Worm (Caenorhabditis elegans) whole organism, young adult: Measurements from ENCODE around the gene K04C2.5.

Experiments
- B0035.1 ChIP-seq: sonication (generic microtip); optimal IDR thresholded peaks from 2 replicates; lab custom pipeline; 2016; ENCODE audit warnings: missing genetic modification characterization, mild to moderate bottlenecking, missing compliant biosample characterization, missing genotype, missing genetic modification reagents
- C06A6.2 ChIP-seq: fragments of 200-800 bp; sonication (Bioruptor generic); conservative IDR thresholded peaks from 2 replicates; pipeline ENCODE4 v1.3.6; 2022; ENCODE audit warnings: missing genetic modification characterization, missing compliant biosample characterization
- D2030.7 ChIP-seq: fragments of 200-800 bp; sonication (Bioruptor generic); IDR thresholded peaks from 2 replicates; pipeline ENCODE4 v1.3.6; 2022; ENCODE audit warnings: missing genetic modification reagents, missing genetic modification characterization, missing compliant biosample characterization
- F22D6.2 ChIP-seq: sonication (generic microtip); optimal IDR thresholded peaks from 2 replicates; lab custom pipeline; 2016; ENCODE audit warnings: mild to moderate bottlenecking, missing genetic modification characterization, missing compliant biosample characterization
- F33H1.4 ChIP-seq: fragments of 200-800 bp; sonication (Bioruptor generic); IDR thresholded peaks from 2 replicates; pipeline ENCODE4 v1.3.6; 2022; ENCODE audit warnings: missing genetic modification reagents, missing genetic modification characterization, missing compliant biosample characterization
- F49E8.2 ChIP-seq: sonication (generic microtip); optimal IDR thresholded peaks from 3 replicates; lab custom pipeline; 2017; ENCODE audit warnings: missing genetic modification characterization, mild to moderate bottlenecking, missing compliant biosample characterization, antibody characterized with exemption, moderate library complexity; ENCODE audit not compliant: insufficient read depth
- F57C9.4 ChIP-seq: sonication (generic microtip); optimal IDR thresholded peaks from 2 replicates; lab custom pipeline; 2017; ENCODE audit warnings: mild to moderate bottlenecking, missing genetic modification characterization, missing compliant biosample characterization
- K11D2.4 ChIP-seq: fragments of 200-800 bp; sonication (Bioruptor generic); IDR thresholded peaks from 2 replicates; pipeline ENCODE4 v1.3.6; 2022; ENCODE audit warnings: missing genetic modification reagents, missing genetic modification characterization, missing compliant biosample characterization
- K12H6.12 ChIP-seq: fragments of 200-800 bp; sonication (Bioruptor generic); optimal IDR thresholded peaks from 2 replicates; lab custom pipeline; 2018; ENCODE audit warnings: mild to moderate bottlenecking, missing genetic modification characterization, missing compliant biosample characterization
- T26A5.8 ChIP-seq: sonication (generic microtip); optimal IDR thresholded peaks from 2 replicates; lab custom pipeline; 2016; ENCODE audit warnings: missing genetic modification characterization, missing compliant biosample characterization
- Y53G8AR.9 ChIP-seq: fragments of 200-800 bp; sonication (Bioruptor generic); conservative IDR thresholded peaks from 2 replicates; pipeline ENCODE4 v1.3.6; 2022; ENCODE audit warnings: missing genetic modification reagents, missing genetic modification characterization, missing compliant biosample characterization
- Y95B8A.8 ChIP-seq: fragments of 200-800 bp; sonication (Bioruptor generic); IDR thresholded peaks from 2 replicates; pipeline ENCODE4 v1.3.6; 2022; ENCODE audit warnings: missing genetic modification reagents, missing genetic modification characterization, missing compliant biosample characterization
- akir-1 ChIP-seq: fragments of 200-800 bp; sonication (Bioruptor generic); optimal IDR thresholded peaks from 2 replicates; lab custom pipeline; 2018; ENCODE audit warnings: mild to moderate bottlenecking, missing genetic modification characterization, moderate library complexity, missing compliant biosample characterization
- ama-1 ChIP-seq, 3 experiments: fragments of 150-350 bp in 1 of 3; sonication (generic microtip) in 2 of 3; optimal IDR thresholded peaks; 2 replicates each; lab custom pipeline; 2014 to 2018; ENCODE audit warnings: missing biosample characterization in 2 of 3, missing genetic modification characterization in 2 of 3, missing genetic modification reagents in 2 of 3
- attf-5 ChIP-seq: fragments of 200-800 bp; sonication (Bioruptor generic); optimal IDR thresholded peaks from 2 replicates; lab custom pipeline; 2018; ENCODE audit warnings: mild to moderate bottlenecking, missing genetic modification characterization, missing compliant biosample characterization
- cebp-2 ChIP-seq: fragments of 200-800 bp; sonication (Bioruptor generic); IDR thresholded peaks from 2 replicates; pipeline ENCODE4 v1.3.6; 2022; ENCODE audit warnings: missing genetic modification characterization, missing compliant biosample characterization
- ceh-100 ChIP-seq: fragments of 200-800 bp; sonication (Bioruptor generic); IDR thresholded peaks from 2 replicates; pipeline ENCODE4 v1.3.6; 2022; ENCODE audit warnings: missing genetic modification reagents, missing genetic modification characterization, missing compliant biosample characterization
- ceh-27 ChIP-seq: fragments of 200-800 bp; sonication (Bioruptor generic); optimal IDR thresholded peaks from 2 replicates; lab custom pipeline; 2018; ENCODE audit warnings: mild to moderate bottlenecking, missing genetic modification characterization, moderate library complexity, missing compliant biosample characterization
- ceh-79 ChIP-seq: sonication (generic microtip); optimal IDR thresholded peaks from 2 replicates; lab custom pipeline; 2017; ENCODE audit warnings: mild to moderate bottlenecking, missing genetic modification characterization, missing compliant biosample characterization
- die-1 ChIP-seq: sonication (generic microtip); optimal IDR thresholded peaks from 2 replicates; lab custom pipeline; 2016; ENCODE audit warnings: missing genotype, mild to moderate bottlenecking, missing genetic modification characterization, missing compliant biosample characterization
- egl-18 ChIP-seq: fragments of 200-800 bp; sonication (Bioruptor generic); IDR thresholded peaks from 2 replicates; pipeline ENCODE4 v1.3.6; 2022; ENCODE audit warnings: missing genetic modification reagents, missing genetic modification characterization, missing compliant biosample characterization
- ets-4 ChIP-seq: fragments of 200-800 bp; sonication (Bioruptor generic); optimal IDR thresholded peaks from 2 replicates; lab custom pipeline; 2018; ENCODE audit warnings: mild to moderate bottlenecking, missing genetic modification characterization, missing compliant biosample characterization
- let-607 ChIP-seq, 2 experiments: fragments of 200-800 bp in 1 of 2; sonication (Bioruptor generic) in 1 of 2; sonication (generic microtip) in 1 of 2; optimal IDR thresholded peaks; 2 replicates each; lab custom pipeline; 2016 to 2018; ENCODE audit warnings: mild to moderate bottlenecking in 2 of 2, missing compliant biosample characterization in 2 of 2, missing genetic modification characterization in 2 of 2, moderate library complexity in 2 of 2, missing genotype in 1 of 2
- lin-26 ChIP-seq: fragments of 200-800 bp; sonication (Bioruptor generic); IDR thresholded peaks from 2 replicates; pipeline ENCODE4 v1.3.6; 2022; ENCODE audit warnings: missing genetic modification reagents, missing genetic modification characterization, missing compliant biosample characterization
- lin-35 ChIP-seq, 3 experiments: fragments of 150-350 bp in 2 of 3; sonication (generic microtip) in 1 of 3; optimal IDR thresholded peaks; 2 replicates each; lab custom pipeline; 2014 to 2018; ENCODE audit warnings: missing biosample characterization in 3 of 3, missing genetic modification characterization in 3 of 3, missing genetic modification reagents in 3 of 3
- lin-54 ChIP-seq: fragments of 200-800 bp; sonication (Bioruptor generic); optimal IDR thresholded peaks from 2 replicates; lab custom pipeline; 2018; ENCODE audit warnings: mild to moderate bottlenecking, missing genetic modification characterization, missing compliant biosample characterization
- lir-1 ChIP-seq: fragments of 200-800 bp; sonication (Bioruptor generic); conservative IDR thresholded peaks from 2 replicates; pipeline ENCODE4 v1.3.6; 2022; ENCODE audit warnings: missing genetic modification reagents, missing genetic modification characterization, missing compliant biosample characterization
- madf-8 ChIP-seq: fragments of 200-800 bp; sonication (Bioruptor generic); conservative IDR thresholded peaks from 2 replicates; pipeline ENCODE4 v1.3.6; 2022; ENCODE audit warnings: missing genetic modification reagents, missing genetic modification characterization, missing compliant biosample characterization
- mel-28 ChIP-seq: sonication (generic microtip); optimal IDR thresholded peaks from 2 replicates; lab custom pipeline; 2016; ENCODE audit warnings: borderline replicate concordance, mild to moderate bottlenecking, missing genetic modification characterization, missing compliant biosample characterization
- nfya-2 ChIP-seq: fragments of 200-800 bp; sonication (Bioruptor generic); IDR thresholded peaks from 2 replicates; pipeline ENCODE4 v1.3.6; 2022; ENCODE audit warnings: missing genetic modification reagents, missing genetic modification characterization, missing compliant biosample characterization
- nfyb-1 ChIP-seq: fragments of 200-800 bp; sonication (Bioruptor generic); IDR thresholded peaks from 2 replicates; pipeline ENCODE4 v1.3.6; 2022; ENCODE audit warnings: missing genetic modification reagents, missing genetic modification characterization, missing compliant biosample characterization
- rec-8 ChIP-seq, 2 experiments: sonication (generic microtip); optimal IDR thresholded peaks; 2 replicates each; lab custom pipeline; 2016; ENCODE audit warnings: mild to moderate bottlenecking in 2 of 2, missing genetic modification characterization in 2 of 2, missing genetic modification reagents in 2 of 2, missing genotype in 2 of 2, missing biosample characterization in 1 of 2, missing compliant biosample characterization in 1 of 2, moderate library complexity in 1 of 2
- sdz-38 ChIP-seq: sonication (generic microtip); optimal IDR thresholded peaks from 2 replicates; lab custom pipeline; 2016; ENCODE audit warnings: missing genotype, missing genetic modification characterization, missing compliant biosample characterization
- sptf-2 ChIP-seq: fragments of 200-800 bp; sonication (Bioruptor generic); optimal IDR thresholded peaks from 2 replicates; lab custom pipeline; 2018; ENCODE audit warnings: mild to moderate bottlenecking, missing genetic modification characterization, missing compliant biosample characterization
- tlf-1 ChIP-seq: fragments of 200-800 bp; sonication (Bioruptor generic); optimal IDR thresholded peaks from 2 replicates; lab custom pipeline; 2018; ENCODE audit warnings: mild to moderate bottlenecking, missing genetic modification characterization, missing compliant biosample characterization
- unc-130 ChIP-seq: sonication (generic microtip); optimal IDR thresholded peaks from 2 replicates; lab custom pipeline; 2016; ENCODE audit warnings: missing genetic modification reagents, missing genetic modification characterization, missing compliant biosample characterization

Gene K04C2.5

DNA sequence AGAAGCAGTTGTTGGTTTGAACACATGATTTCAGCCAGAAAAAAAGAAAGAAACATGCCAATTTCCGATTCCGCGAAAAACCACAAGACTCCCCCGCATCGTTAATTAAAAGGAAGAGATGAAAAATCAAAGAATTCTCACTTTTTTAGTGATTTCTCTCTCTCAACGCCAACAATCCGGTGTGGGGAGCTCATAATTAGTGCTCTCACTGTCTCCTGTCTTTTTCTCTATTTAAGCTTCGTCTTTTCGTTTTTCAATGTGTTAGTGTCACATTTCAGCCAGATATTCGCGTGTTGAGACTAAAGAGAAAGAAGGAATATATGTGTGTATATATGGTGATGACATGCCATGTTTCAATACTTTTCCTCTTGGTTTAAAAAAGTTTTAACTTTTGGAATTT lies 17.7 kb downstream of the K04C2.5 start:
- TF ChIP-seq tlf-1 (GFP tag; lab: Kevin White, UChicago) = peak; percentile 23
- no peak for TF ChIP-seq C06A6.2
- peak; percentile 51; the same call in 1 of the 2 replicates for TF ChIP-seq K11D2.4 (GFP tag; lab: Robert Waterston, UW)
- TF ChIP-seq lin-35 (GFP tag; optimal IDR thresholded peaks at IDR 0.05; lab: Kevin White, UChicago) = peak in 1 of 3 experiments; percentile 10
- TF ChIP-seq ama-1 (optimal IDR thresholded peaks at IDR 0.05; lab: Kevin White, UChicago) = peak; percentile 46
- no peak for TF ChIP-seq ama-1 (GFP tag; optimal IDR thresholded peaks at IDR 0.05; lab: Kevin White, UChicago)

DNA sequence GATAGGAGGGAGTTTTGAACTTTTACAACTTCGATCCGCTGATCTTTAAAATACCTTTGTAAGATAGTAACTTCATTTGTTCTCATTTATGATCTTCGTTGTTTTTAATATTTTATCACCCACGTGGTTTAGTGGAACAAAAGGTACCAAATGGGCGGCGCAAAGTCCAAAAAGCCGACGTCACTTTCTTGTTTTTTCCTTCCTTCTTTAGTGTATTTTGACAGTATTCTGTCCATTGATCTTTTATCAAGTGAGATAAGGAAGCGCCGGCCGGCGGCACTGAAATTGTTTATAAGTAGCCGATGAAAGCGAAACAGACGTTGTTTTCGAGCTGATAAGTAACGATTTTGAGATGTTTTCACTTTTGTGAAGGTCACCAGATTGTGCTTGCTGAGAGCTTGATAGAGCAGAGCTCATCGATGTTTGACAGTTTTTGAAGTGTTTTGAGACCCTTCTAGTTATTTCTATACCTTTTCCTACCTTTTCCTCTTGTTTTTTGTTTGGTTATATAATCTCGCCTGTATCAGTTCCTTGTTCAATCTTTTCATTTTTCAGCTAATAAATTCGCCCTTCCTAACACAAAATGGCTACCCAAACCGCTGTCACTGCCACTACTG lies 18.8 kb downstream of the K04C2.5 start, which contains the start of gene K04C2.3:
K04C2.3 (plus strand) TSS at position 556 of the 617 bp plus-strand sequence.
- TF ChIP-seq K11D2.4 (GFP tag; lab: Robert Waterston, UW) (peak; percentile 30; the same call in 1 of the 2 replicates), die-1 (tag; lab: Kevin White, UChicago) (no peak)

DNA sequence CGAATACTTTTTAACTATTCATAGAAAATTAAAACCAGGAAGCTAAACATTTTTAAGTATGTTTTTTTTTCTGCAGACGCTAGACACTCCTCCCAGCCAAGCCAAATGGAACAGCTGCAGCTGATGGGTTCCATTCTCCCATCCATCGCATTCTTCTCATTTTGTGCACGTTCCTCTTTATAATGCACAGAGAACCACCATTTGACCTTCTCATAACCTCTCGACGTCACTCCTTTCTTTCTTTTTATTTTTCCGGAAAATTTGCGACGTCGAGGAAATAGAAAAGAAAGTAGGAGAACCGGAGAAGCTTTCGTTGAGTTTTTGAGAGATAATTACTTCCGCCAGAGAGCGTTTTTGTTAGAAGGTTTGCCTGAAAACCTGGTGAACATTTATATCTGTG lies 19.8 kb downstream of the K04C2.5 start:
- no peak for TF ChIP-seq F33H1.4 (GFP tag; lab: Robert Waterston, UW)
- no peak for TF ChIP-seq D2030.7 (GFP tag; lab: Robert Waterston, UW)
- TF ChIP-seq attf-5 (GFP tag; lab: Kevin White, UChicago) = no peak
- TF ChIP-seq nfya-2 (GFP tag; lab: Robert Waterston, UW) = no peak
- no peak for TF ChIP-seq madf-8 (GFP tag; lab: Robert Waterston, UW)
- no peak for TF ChIP-seq egl-18 (GFP tag; lab: Robert Waterston, UW)
- no peak for TF ChIP-seq nfyb-1 (GFP tag; lab: Robert Waterston, UW)
- peak; percentile 26 for TF ChIP-seq ama-1 (optimal IDR thresholded peaks at IDR 0.05; lab: Kevin White, UChicago)
- TF ChIP-seq ama-1 (GFP tag; optimal IDR thresholded peaks at IDR 0.05; lab: Kevin White, UChicago) = no peak
- TF ChIP-seq K12H6.12 (tag; lab: Kevin White, UChicago) = no peak
- peak in 1 of 3 experiments; percentile 15 for TF ChIP-seq lin-35 (GFP tag; optimal IDR thresholded peaks at IDR 0.05; lab: Kevin White, UChicago)
- TF ChIP-seq Y95B8A.8 (GFP tag; lab: Robert Waterston, UW) = no peak
- no peak for TF ChIP-seq F22D6.2 (tag; lab: Kevin White, UChicago)
- no peak for TF ChIP-seq akir-1
- no peak for TF ChIP-seq K11D2.4 (GFP tag; lab: Robert Waterston, UW)
- no peak for TF ChIP-seq ceh-27 (GFP tag; lab: Kevin White, UChicago)

DNA sequence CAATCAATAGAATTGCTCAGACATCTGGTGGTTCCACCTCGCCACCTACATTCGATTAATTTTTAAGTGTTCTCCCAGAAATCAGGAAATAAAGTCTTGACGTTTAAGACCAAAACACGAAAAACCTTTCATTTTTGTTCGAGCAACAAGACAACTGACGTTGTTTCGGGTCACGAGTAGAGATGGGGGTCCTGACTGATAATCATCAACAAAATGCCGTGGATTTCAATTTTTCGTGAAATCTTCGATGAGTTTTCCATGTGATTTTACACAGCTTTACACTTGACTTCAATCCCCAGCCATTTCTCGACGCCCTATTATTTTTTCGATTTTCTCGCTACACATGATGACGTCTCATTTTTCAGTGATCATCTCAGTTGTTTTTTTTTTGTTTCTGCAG lies 20.4 kb downstream of the K04C2.5 start:
- TF ChIP-seq ama-1 (optimal IDR thresholded peaks at IDR 0.05; lab: Kevin White, UChicago) (no peak), ama-1 (GFP tag; optimal IDR thresholded peaks at IDR 0.05; lab: Kevin White, UChicago) (no peak), Y53G8AR.9 (GFP tag; lab: Robert Waterston, UW) (no peak), B0035.1 (tag; lab: Kevin White, UChicago) (no peak), ets-4 (GFP tag; lab: Kevin White, UChicago) (no peak), lin-54 (GFP tag; lab: Kevin White, UChicago) (no peak), ceh-79 (tag; lab: Kevin White, UChicago) (no peak), sptf-2 (GFP tag; lab: Kevin White, UChicago) (no peak), lin-26 (GFP tag; lab: Robert Waterston, UW) (no peak), cebp-2 (GFP tag; lab: Robert Waterston, UW) (no peak), ceh-100 (GFP tag; lab: Robert Waterston, UW) (no peak), let-607 (tag; optimal IDR thresholded peaks at IDR 0.05; lab: Kevin White, UChicago) (no peak), sdz-38 (tag; lab: Kevin White, UChicago) (no peak), lir-1 (GFP tag; lab: Robert Waterston, UW) (no peak), rec-8 (tag; optimal IDR thresholded peaks at IDR 0.05; lab: Kevin White, UChicago) (no peak), mel-28 (tag; lab: Kevin White, UChicago) (no peak), unc-130 (GFP tag; lab: Kevin White, UChicago) (no peak), F57C9.4 (tag; lab: Kevin White, UChicago) (no peak), F49E8.2 (tag; lab: Kevin White, UChicago) (no peak), T26A5.8 (tag; lab: Kevin White, UChicago) (no peak)
- TF ChIP-seq, all 124 proteins: peak for 0
